Worm (Caenorhabditis elegans) whole organism, L4 larva: ENCODE results near the gene cpt-1.

Experiments
- F10B5.3 ChIP-seq: sonication (generic microtip); optimal IDR thresholded peaks from 2 replicates; lab custom pipeline; 2016; ENCODE audit warnings: mild to moderate bottlenecking, missing genetic modification characterization, missing compliant biosample characterization
- F26F4.8 ChIP-seq: fragments of 200-800 bp; sonication (Bioruptor generic); conservative IDR thresholded peaks from 2 replicates; pipeline ENCODE4 v1.3.6; 2022; ENCODE audit warnings: missing genetic modification characterization, missing compliant biosample characterization
- R02D3.7 ChIP-seq: fragments of 150-350 bp; sonication (generic microtip); optimal IDR thresholded peaks from 3 replicates; lab custom pipeline; 2014; ENCODE audit warnings: missing biosample characterization, missing genetic modification characterization
- T20F7.1 ChIP-seq: fragments of 200-800 bp; sonication (Bioruptor generic); optimal IDR thresholded peaks from 2 replicates; lab custom pipeline; 2018; ENCODE audit warnings: mild to moderate bottlenecking, missing genetic modification characterization, missing compliant biosample characterization
- T26A8.4 ChIP-seq: fragments of 200-800 bp; sonication (Bioruptor generic); IDR thresholded peaks from 2 replicates; pipeline ENCODE4 v1.3.6; 2022; ENCODE audit warnings: missing genetic modification characterization, missing compliant biosample characterization
- Y105C5A.15 ChIP-seq: fragments of 200-800 bp; sonication (Bioruptor generic); IDR thresholded peaks from 2 replicates; pipeline ENCODE4 v1.3.6; 2022; ENCODE audit warnings: missing genetic modification characterization, missing compliant biosample characterization
- Y48G9A.11 ChIP-seq: fragments of 200-800 bp; sonication (Bioruptor generic); IDR thresholded peaks from 2 replicates; pipeline ENCODE4 v1.3.6; 2022; ENCODE audit warnings: missing genetic modification reagents, missing genetic modification characterization, missing compliant biosample characterization
- Y5F2A.4 ChIP-seq: fragments of 200-800 bp; sonication (Bioruptor generic); optimal IDR thresholded peaks from 2 replicates; lab custom pipeline; 2018; ENCODE audit warnings: mild to moderate bottlenecking, missing genetic modification characterization, missing compliant biosample characterization
- aly-2 ChIP-seq: sonication (generic microtip); optimal IDR thresholded peaks from 2 replicates; lab custom pipeline; 2018; ENCODE audit warnings: missing biosample characterization, missing genetic modification characterization
- ama-1 ChIP-seq: fragments of 150-350 bp; optimal IDR thresholded peaks from 2 replicates; lab custom pipeline; 2014; ENCODE audit warnings: inconsistent platforms, mixed read lengths
- ceh-20 ChIP-seq: fragments of 200-800 bp; sonication (Bioruptor generic); IDR thresholded peaks from 2 replicates; pipeline ENCODE4 v1.3.6; 2022; ENCODE audit warnings: missing genetic modification reagents, missing genetic modification characterization, missing compliant biosample characterization
- ces-1 ChIP-seq: fragments of 150-350 bp; sonication (generic microtip); optimal IDR thresholded peaks from 4 replicates; lab custom pipeline; 2014; ENCODE audit warnings: missing biosample characterization, missing genetic modification reagents, missing genetic modification characterization
- cey-2 ChIP-seq: sonication (generic microtip); optimal IDR thresholded peaks from 3 replicates; lab custom pipeline; 2017; ENCODE audit warnings: missing genetic modification characterization, mild to moderate bottlenecking, missing compliant biosample characterization, antibody characterized with exemption, borderline replicate concordance; ENCODE audit not compliant: insufficient read depth
- ctbp-1 ChIP-seq: fragments of 200-800 bp; sonication (Bioruptor generic); IDR thresholded peaks from 2 replicates; pipeline ENCODE4 v1.3.6; 2022; ENCODE audit warnings: missing genetic modification reagents, missing genetic modification characterization, missing compliant biosample characterization
- daf-12 ChIP-seq: fragments of 150-350 bp; optimal IDR thresholded peaks from 2 replicates; lab custom pipeline; 2014; ENCODE audit warnings: missing biosample characterization, missing genetic modification reagents, missing genetic modification characterization
- daf-16 ChIP-seq, 3 experiments: sonication (generic microtip); optimal IDR thresholded peaks; 2 replicates each; lab custom pipeline; 2016 to 2017; ENCODE audit warnings: missing genetic modification characterization in 3 of 3, missing genetic modification reagents in 3 of 3, mild to moderate bottlenecking in 2 of 3, missing compliant biosample characterization in 2 of 3, missing biosample characterization in 1 of 3, moderate library complexity in 1 of 3
- daf-8 ChIP-seq: fragments of 200-800 bp; sonication (Bioruptor generic); IDR thresholded peaks from 2 replicates; pipeline ENCODE4 v1.3.6; 2022; ENCODE audit warnings: missing genetic modification characterization, missing compliant biosample characterization
- dmd-6 ChIP-seq: fragments of 200-800 bp; sonication (Bioruptor generic); IDR thresholded peaks from 2 replicates; pipeline ENCODE4 v1.3.6; 2022; ENCODE audit warnings: missing genetic modification reagents, missing genetic modification characterization, missing compliant biosample characterization
- dmd-8 ChIP-seq: fragments of 200-800 bp; sonication (Bioruptor generic); IDR thresholded peaks from 2 replicates; pipeline ENCODE4 v1.3.6; 2022; ENCODE audit warnings: missing genetic modification characterization, missing compliant biosample characterization
- dmd-9 ChIP-seq: fragments of 200-800 bp; sonication (Bioruptor generic); IDR thresholded peaks from 2 replicates; pipeline ENCODE4 v1.3.6; 2022; ENCODE audit warnings: missing genetic modification reagents, missing genetic modification characterization, missing compliant biosample characterization
- egl-27 ChIP-seq: sonication (generic microtip); optimal IDR thresholded peaks from 3 replicates; lab custom pipeline; 2017; ENCODE audit warnings: missing biosample characterization, missing genetic modification reagents, missing genetic modification characterization
- hlh-11 ChIP-seq: fragments of 200-800 bp; sonication (Bioruptor generic); optimal IDR thresholded peaks from 2 replicates; lab custom pipeline; 2018; ENCODE audit warnings: mild to moderate bottlenecking, missing genetic modification characterization, missing compliant biosample characterization
- jun-1 ChIP-seq: fragments of 150-350 bp; optimal IDR thresholded peaks from 2 replicates; lab custom pipeline; 2014; ENCODE audit warnings: missing biosample characterization, missing genetic modification reagents, missing genetic modification characterization
- lim-7 ChIP-seq: fragments of 200-800 bp; sonication (Bioruptor generic); IDR thresholded peaks from 2 replicates; pipeline ENCODE4 v1.3.6; 2022; ENCODE audit warnings: missing genetic modification characterization, missing compliant biosample characterization
- lin-1 ChIP-seq: fragments of 200-800 bp; sonication (Bioruptor generic); IDR thresholded peaks from 2 replicates; pipeline ENCODE4 v1.3.6; 2022; ENCODE audit warnings: missing genetic modification reagents, missing genetic modification characterization, missing compliant biosample characterization
- lin-29 ChIP-seq: fragments of 200-800 bp; sonication (Bioruptor generic); IDR thresholded peaks from 2 replicates; pipeline ENCODE4 v1.3.6; 2022; ENCODE audit warnings: missing genetic modification reagents, missing genetic modification characterization, missing compliant biosample characterization
- lin-38 ChIP-seq: fragments of 200-800 bp; sonication (Bioruptor generic); IDR thresholded peaks from 2 replicates; pipeline ENCODE4 v1.3.6; 2022; ENCODE audit warnings: missing genetic modification reagents, missing genetic modification characterization, missing compliant biosample characterization
- lin-39 ChIP-seq: fragments of 150-350 bp; optimal IDR thresholded peaks from 2 replicates; lab custom pipeline; 2014; ENCODE audit warnings: missing biosample characterization, missing genetic modification reagents, missing genetic modification characterization
- madf-5 ChIP-seq, 2 experiments: fragments of 200-800 bp; sonication (Bioruptor generic); IDR thresholded peaks; 2 replicates each; pipeline ENCODE4 v1.3.6; 2022; ENCODE audit warnings: missing compliant biosample characterization in 2 of 2, missing genetic modification characterization in 2 of 2
- madf-9 ChIP-seq: fragments of 200-800 bp; sonication (Bioruptor generic); conservative IDR thresholded peaks from 2 replicates; pipeline ENCODE4 v1.3.6; 2022; ENCODE audit warnings: missing genetic modification reagents, missing genetic modification characterization, missing compliant biosample characterization
- mdl-1 ChIP-seq, 2 experiments: fragments of 150-350 bp in 1 of 2; sonication (generic microtip) in 1 of 2; optimal IDR thresholded peaks; 2 replicates each; lab custom pipeline; 2014 to 2017; ENCODE audit warnings: missing biosample characterization in 2 of 2, missing genetic modification characterization in 2 of 2
- mdt-29 ChIP-seq: fragments of 200-800 bp; sonication (Bioruptor generic); IDR thresholded peaks from 2 replicates; pipeline ENCODE4 v1.3.6; 2022; ENCODE audit warnings: missing genetic modification reagents, missing genetic modification characterization, missing compliant biosample characterization
- mxl-2 ChIP-seq: fragments of 200-800 bp; sonication (Bioruptor generic); conservative IDR thresholded peaks from 2 replicates; pipeline ENCODE4 v1.3.6; 2022; ENCODE audit warnings: missing genetic modification reagents, missing genetic modification characterization, missing compliant biosample characterization
- nhr-11 ChIP-seq: fragments of 150-350 bp; optimal IDR thresholded peaks from 2 replicates; lab custom pipeline; 2014; ENCODE audit warnings: missing biosample characterization, missing genetic modification characterization
- nhr-111 ChIP-seq: fragments of 200-800 bp; sonication (Bioruptor generic); optimal IDR thresholded peaks from 2 replicates; lab custom pipeline; 2018; ENCODE audit warnings: mild to moderate bottlenecking, missing genetic modification characterization, missing compliant biosample characterization
- nhr-28 ChIP-seq: fragments of 150-350 bp; optimal IDR thresholded peaks from 2 replicates; lab custom pipeline; 2014; ENCODE audit warnings: missing biosample characterization, missing genetic modification characterization
- nhr-41 ChIP-seq: fragments of 200-800 bp; sonication (Bioruptor generic); IDR thresholded peaks from 2 replicates; pipeline ENCODE4 v1.3.6; 2022; ENCODE audit warnings: missing genetic modification reagents, missing genetic modification characterization, missing compliant biosample characterization
- nhr-42 ChIP-seq: fragments of 200-800 bp; sonication (Bioruptor generic); IDR thresholded peaks from 2 replicates; pipeline ENCODE4 v1.3.6; 2022; ENCODE audit warnings: missing genetic modification characterization, missing compliant biosample characterization
- php-3 ChIP-seq: fragments of 200-800 bp; sonication (Bioruptor generic); IDR thresholded peaks from 2 replicates; pipeline ENCODE4 v1.3.6; 2022; ENCODE audit warnings: missing genetic modification reagents, missing genetic modification characterization, missing compliant biosample characterization
- pqm-1 ChIP-seq: sonication (generic microtip); optimal IDR thresholded peaks from 2 replicates; lab custom pipeline; 2017; ENCODE audit warnings: missing biosample characterization, missing genetic modification characterization
- rbr-2 ChIP-seq: sonication (generic microtip); optimal IDR thresholded peaks from 2 replicates; lab custom pipeline; 2016; ENCODE audit warnings: missing genotype, missing genetic modification characterization, missing compliant biosample characterization
- skn-1 ChIP-seq: fragments of 150-350 bp; optimal IDR thresholded peaks from 2 replicates; lab custom pipeline; 2014; ENCODE audit warnings: missing biosample characterization, missing genetic modification characterization
- snpc-4 ChIP-seq: fragments of 150-350 bp; optimal IDR thresholded peaks from 2 replicates; lab custom pipeline; 2014; ENCODE audit warnings: missing biosample characterization, missing genetic modification characterization
- tag-97 ChIP-seq: fragments of 200-800 bp; sonication (Bioruptor generic); IDR thresholded peaks from 2 replicates; pipeline ENCODE4 v1.3.6; 2022; ENCODE audit warnings: missing genetic modification characterization, missing compliant biosample characterization
- tra-1 ChIP-seq: fragments of 200-800 bp; sonication (Bioruptor generic); IDR thresholded peaks from 2 replicates; pipeline ENCODE4 v1.3.6; 2022; ENCODE audit warnings: missing genetic modification reagents, missing genetic modification characterization, missing compliant biosample characterization
- unc-62 ChIP-seq, 3 experiments: fragments of 150-350 bp in 1 of 3; sonication (generic microtip); optimal IDR thresholded peaks in 2 of 3; peaks in 1 of 3; 1 replicate in 1 of 3; 2 replicates in 2 of 3; lab custom pipeline; 2014 to 2017; ENCODE audit warnings: missing biosample characterization in 3 of 3, missing genetic modification characterization in 3 of 3, missing genetic modification reagents in 3 of 3, missing genotype in 1 of 3
- vab-7 ChIP-seq: fragments of 200-800 bp; sonication (Bioruptor generic); IDR thresholded peaks from 2 replicates; pipeline ENCODE4 v1.3.6; 2022; ENCODE audit warnings: missing genetic modification reagents, missing genetic modification characterization, missing compliant biosample characterization
- zag-1 ChIP-seq: fragments of 150-350 bp; optimal IDR thresholded peaks from 2 replicates; lab custom pipeline; 2014; ENCODE audit warnings: missing biosample characterization, missing genetic modification characterization
- zfp-3 ChIP-seq: fragments of 200-800 bp; sonication (Bioruptor generic); conservative IDR thresholded peaks from 2 replicates; pipeline ENCODE4 v1.3.6; 2022; ENCODE audit warnings: missing genetic modification reagents, missing genetic modification characterization, missing compliant biosample characterization
- zip-11 ChIP-seq: fragments of 200-800 bp; sonication (Bioruptor generic); IDR thresholded peaks from 2 replicates; pipeline ENCODE4 v1.3.6; 2022; ENCODE audit warnings: missing genetic modification characterization, missing compliant biosample characterization

Gene cpt-1

ce11 chrII:12798814-12799213, 2.6 kb upstream of the cpt-1 start (continued):
- TF ChIP-seq php-3 (GFP tag; lab: Robert Waterston, UW): peak; percentile 90
- no peak for TF ChIP-seq F10B5.3 (tag; lab: Kevin White, UChicago)
- peak; percentile 94 for TF ChIP-seq nhr-28 (tag; lab: Kevin White, UChicago)
- TF ChIP-seq ama-1 (lab: Kevin White, UChicago): no peak
- no peak for TF ChIP-seq Y5F2A.4 (GFP tag; lab: Kevin White, UChicago)
- TF ChIP-seq R02D3.7 (tag; lab: Kevin White, UChicago): no peak
- no peak for TF ChIP-seq mxl-2
- TF ChIP-seq egl-27 (tag; lab: Kevin White, UChicago): no peak
- TF ChIP-seq tra-1: peak; percentile 83; the same call in 1 of the 2 replicates
- peak; percentile 16 for TF ChIP-seq pqm-1 (tag; lab: Kevin White, UChicago)
- peak; percentile 11; the same call in 1 of the 2 replicates for TF ChIP-seq dmd-9 (GFP tag; lab: Robert Waterston, UW)
- no peak for TF ChIP-seq Y105C5A.15 (GFP tag; lab: Robert Waterston, UW)
- no peak for TF ChIP-seq zag-1
- no peak for TF ChIP-seq snpc-4 (tag; lab: Kevin White, UChicago)
- TF ChIP-seq lin-39 (tag; lab: Kevin White, UChicago): no peak
- peak; percentile 66 to 92 for TF ChIP-seq daf-16 (GFP tag; optimal IDR thresholded peaks at IDR 0.05; lab: Kevin White, UChicago)
- TF ChIP-seq daf-16 (tag; optimal IDR thresholded peaks at IDR 0.05; lab: Kevin White, UChicago): peak; percentile 89
- TF ChIP-seq ceh-20 (GFP tag; lab: Robert Waterston, UW): peak; percentile 85
- TF ChIP-seq jun-1 (tag; lab: Kevin White, UChicago): peak; percentile 56
- no peak for TF ChIP-seq aly-2 (tag; lab: Kevin White, UChicago)
- peak; percentile 99 for TF ChIP-seq hlh-11 (tag; lab: Kevin White, UChicago)
- peak; percentile 90 for TF ChIP-seq T26A8.4 (GFP tag; lab: Robert Waterston, UW)
- TF ChIP-seq nhr-111 (GFP tag; lab: Kevin White, UChicago): no peak
- TF ChIP-seq vab-7 (GFP tag; lab: Robert Waterston, UW): no peak
- TF ChIP-seq zip-11 (GFP tag; lab: Robert Waterston, UW): no peak
- no peak for TF ChIP-seq madf-5 (GFP tag; IDR thresholded peaks at IDR 0.05; lab: Robert Waterston, UW)
- peak; percentile 89 for TF ChIP-seq nhr-11 (tag; lab: Kevin White, UChicago)
- TF ChIP-seq ctbp-1 (GFP tag; lab: Robert Waterston, UW): peak; percentile 31; the same call in 1 of the 2 replicates
- TF ChIP-seq Y48G9A.11 (GFP tag; lab: Robert Waterston, UW): no peak
- TF ChIP-seq daf-8: no peak
- no peak for TF ChIP-seq T20F7.1 (GFP tag; lab: Kevin White, UChicago)
- TF ChIP-seq ces-1: no peak
- TF ChIP-seq lin-1 (GFP tag; lab: Robert Waterston, UW): peak; percentile 94
- no peak for TF ChIP-seq skn-1
- TF ChIP-seq tag-97 (GFP tag; lab: Robert Waterston, UW): no peak
- no peak for TF ChIP-seq daf-12
- no peak for TF ChIP-seq dmd-8 (GFP tag; lab: Robert Waterston, UW)
- TF ChIP-seq nhr-42 (GFP tag; lab: Robert Waterston, UW): peak; percentile 80; the same call in 1 of the 2 replicates
- peak; percentile 74 for TF ChIP-seq lin-38 (GFP tag; lab: Robert Waterston, UW)
- TF ChIP-seq mdl-1 (tag; optimal IDR thresholded peaks at IDR 0.05; lab: Kevin White, UChicago): peak; percentile 54 to 92
- no peak for TF ChIP-seq F26F4.8 (GFP tag; lab: Robert Waterston, UW)
- TF ChIP-seq unc-62 (GFP tag; optimal IDR thresholded peaks at IDR 0.05 in 1 of 2; lab: Kevin White, UChicago): peak in 1 of 2 experiments; percentile 97
- TF ChIP-seq unc-62 (tag; optimal IDR thresholded peaks at IDR 0.05; lab: Kevin White, UChicago): no peak
- no peak for TF ChIP-seq lim-7 (GFP tag; lab: Robert Waterston, UW)
- TF ChIP-seq madf-9: 0 out of 2 replicates have a peak, but pooled peaks have one; percentile 47
- TF ChIP-seq nhr-41: no peak; the same call in 1 of the 2 replicates
- peak; percentile 94 for TF ChIP-seq mdt-29
- no peak for TF ChIP-seq lin-29 (GFP tag; lab: Robert Waterston, UW)
- peak; percentile 96 for TF ChIP-seq dmd-6
- TF ChIP-seq cey-2 (tag; lab: Kevin White, UChicago): peak; percentile 22
- TF ChIP-seq zfp-3 (GFP tag; lab: Robert Waterston, UW): peak; percentile 69; the same call in 1 of the 2 replicates
- TF ChIP-seq rbr-2 (tag; lab: Kevin White, UChicago): peak; percentile 58
